Fruit fly (Drosophila melanogaster) S2 (cell line): Measurements from ENCODE around the gene SrpRbeta.

Experiments
- CG8478 ChIP-seq: fragments of >200 bp; optimal IDR thresholded peaks from 2 replicates; lab custom pipeline; 2018
- CTCF ChIP-seq, 2 experiments: fragments of >200 bp; optimal IDR thresholded peaks; 2 replicates each; lab custom pipeline; 2018

- TF ChIP-seq CTCF (optimal IDR thresholded peaks at IDR 0.05; lab: Kevin White, UChicago) (no peak), CG8478 (lab: Kevin White, UChicago) (no peak)
Measured at dm6 chr3L:8681896-8682550, 38.0 kb downstream of the SrpRbeta start.
